Worm (Caenorhabditis elegans) whole organism, L3 larva: ENCODE data around the gene nep-13.

Source experiments
- R02D3.7 ChIP-seq: fragments of 150-350 bp; optimal IDR thresholded peaks from 2 replicates; lab custom pipeline; 2014; ENCODE audit warnings: missing biosample characterization, missing genetic modification characterization
- ZK546.5 ChIP-seq: sonication (generic microtip); optimal IDR thresholded peaks from 2 replicates; lab custom pipeline; 2017; ENCODE audit warnings: missing biosample characterization, missing genetic modification characterization
- aly-2 ChIP-seq: fragments of 150-350 bp; optimal IDR thresholded peaks from 2 replicates; lab custom pipeline; 2014; ENCODE audit warnings: missing biosample characterization, missing genetic modification characterization
- ama-1 ChIP-seq: fragments of 150-350 bp; optimal IDR thresholded peaks from 2 replicates; lab custom pipeline; 2018
- ceh-28 ChIP-seq: fragments of 150-350 bp; optimal IDR thresholded peaks from 2 replicates; lab custom pipeline; 2014; ENCODE audit warnings: missing biosample characterization, missing genetic modification reagents, missing genetic modification characterization
- ceh-82 ChIP-seq: fragments of 150-350 bp; optimal IDR thresholded peaks from 2 replicates; lab custom pipeline; 2014; ENCODE audit warnings: missing biosample characterization, missing genetic modification characterization
- daf-12 ChIP-seq: fragments of 150-350 bp; optimal IDR thresholded peaks from 2 replicates; lab custom pipeline; 2014; ENCODE audit warnings: missing biosample characterization, missing genetic modification reagents, missing genetic modification characterization
- egl-27 ChIP-seq: sonication (generic microtip); optimal IDR thresholded peaks from 4 replicates; lab custom pipeline; 2017; ENCODE audit warnings: missing biosample characterization, missing genetic modification reagents, missing genetic modification characterization
- egl-5 ChIP-seq: fragments of 150-350 bp; optimal IDR thresholded peaks from 2 replicates; lab custom pipeline; 2017; ENCODE audit warnings: missing biosample characterization, missing genetic modification reagents, missing genetic modification characterization, inconsistent platforms
- elt-1 ChIP-seq: fragments of 150-350 bp; optimal IDR thresholded peaks from 2 replicates; lab custom pipeline; 2014; ENCODE audit warnings: missing biosample characterization, missing genetic modification characterization
- elt-3 ChIP-seq, 3 experiments: fragments of 150-350 bp in 1 of 3; sonication (generic microtip) in 2 of 3; optimal IDR thresholded peaks; 2 replicates in 2 of 3; 4 replicates in 1 of 3; lab custom pipeline; 2014 to 2017; ENCODE audit warnings: missing biosample characterization in 3 of 3, missing genetic modification characterization in 3 of 3
- eor-1 ChIP-seq, 2 experiments: fragments of 150-350 bp; optimal IDR thresholded peaks; 2 replicates each; lab custom pipeline; 2014 to 2018; ENCODE audit warnings: missing biosample characterization in 2 of 2, missing genetic modification characterization in 2 of 2
- fkh-10 ChIP-seq: sonication (generic microtip); optimal IDR thresholded peaks from 2 replicates; lab custom pipeline; 2017; ENCODE audit warnings: missing biosample characterization, missing genetic modification reagents, missing genetic modification characterization
- fkh-2 ChIP-seq: fragments of 150-350 bp; optimal IDR thresholded peaks from 2 replicates; lab custom pipeline; 2014; ENCODE audit warnings: missing biosample characterization, missing genetic modification reagents, missing genetic modification characterization
- fos-1 ChIP-seq: fragments of 150-350 bp; optimal IDR thresholded peaks from 2 replicates; lab custom pipeline; 2014; ENCODE audit warnings: missing biosample characterization, missing genetic modification characterization
- jun-1 ChIP-seq: fragments of 150-350 bp; optimal IDR thresholded peaks from 2 replicates; lab custom pipeline; 2014; ENCODE audit warnings: missing biosample characterization, missing genetic modification reagents, missing genetic modification characterization
- lin-15B ChIP-seq: fragments of 150-350 bp; optimal IDR thresholded peaks from 2 replicates; lab custom pipeline; 2014; ENCODE audit warnings: missing biosample characterization, missing genetic modification characterization
- lin-39 ChIP-seq: fragments of 150-350 bp; optimal IDR thresholded peaks from 2 replicates; lab custom pipeline; 2018; ENCODE audit warnings: missing biosample characterization, missing genetic modification reagents, missing genetic modification characterization
- mdl-1 ChIP-seq: fragments of 150-350 bp; optimal IDR thresholded peaks from 2 replicates; lab custom pipeline; 2014; ENCODE audit warnings: missing biosample characterization, missing genetic modification characterization
- mml-1 ChIP-seq: fragments of 150-350 bp; sonication (generic microtip); optimal IDR thresholded peaks from 3 replicates; lab custom pipeline; 2014; ENCODE audit warnings: missing biosample characterization, missing genetic modification characterization
- nhr-12 ChIP-seq: fragments of 150-350 bp; optimal IDR thresholded peaks from 2 replicates; lab custom pipeline; 2014; ENCODE audit warnings: missing biosample characterization, missing genetic modification characterization
- nhr-23 ChIP-seq: fragments of 150-350 bp; optimal IDR thresholded peaks from 2 replicates; lab custom pipeline; 2014; ENCODE audit warnings: missing biosample characterization, missing genetic modification reagents, missing genetic modification characterization
- nhr-237 ChIP-seq: fragments of 150-350 bp; optimal IDR thresholded peaks from 2 replicates; lab custom pipeline; 2014; ENCODE audit warnings: missing biosample characterization, missing genetic modification characterization
- nhr-25 ChIP-seq: sonication (generic microtip); optimal IDR thresholded peaks from 2 replicates; lab custom pipeline; 2017; ENCODE audit warnings: missing biosample characterization, missing genetic modification characterization
- nhr-28 ChIP-seq: fragments of 150-350 bp; optimal IDR thresholded peaks from 2 replicates; lab custom pipeline; 2014; ENCODE audit warnings: missing biosample characterization, missing genetic modification characterization
- nhr-43 ChIP-seq: sonication (generic microtip); optimal IDR thresholded peaks from 2 replicates; lab custom pipeline; 2016; ENCODE audit warnings: mild to moderate bottlenecking, missing genetic modification characterization, missing compliant biosample characterization; ENCODE audit not compliant: poor library complexity, severe bottlenecking
- nhr-67 ChIP-seq: fragments of 150-350 bp; optimal IDR thresholded peaks from 2 replicates; lab custom pipeline; 2014; ENCODE audit warnings: missing biosample characterization, missing genetic modification characterization
- nhr-77 ChIP-seq: fragments of 150-350 bp; optimal IDR thresholded peaks from 2 replicates; lab custom pipeline; 2014; ENCODE audit warnings: missing biosample characterization, missing genetic modification characterization
- pha-4 ChIP-seq: fragments of 150-350 bp; optimal IDR thresholded peaks from 2 replicates; lab custom pipeline; 2014; ENCODE audit warnings: missing biosample characterization, missing genetic modification reagents, missing genetic modification characterization
- pqm-1 ChIP-seq: fragments of 150-350 bp; optimal IDR thresholded peaks from 2 replicates; lab custom pipeline; 2017; ENCODE audit warnings: missing biosample characterization, missing genetic modification characterization, inconsistent platforms
- sea-2 ChIP-seq: fragments of 150-350 bp; sonication (generic microtip); optimal IDR thresholded peaks from 4 replicates; lab custom pipeline; 2014; ENCODE audit warnings: missing biosample characterization, missing genetic modification reagents, missing genetic modification characterization
- skn-1 ChIP-seq: fragments of 150-350 bp; optimal IDR thresholded peaks from 2 replicates; lab custom pipeline; 2014; ENCODE audit warnings: missing biosample characterization, missing genetic modification characterization
- snpc-4 ChIP-seq: fragments of 150-350 bp; optimal IDR thresholded peaks from 2 replicates; lab custom pipeline; 2014; ENCODE audit warnings: missing biosample characterization, missing genetic modification characterization
- tbx-2 ChIP-seq: sonication (generic microtip); optimal IDR thresholded peaks from 2 replicates; lab custom pipeline; 2016; ENCODE audit warnings: mild to moderate bottlenecking, missing genetic modification characterization, missing compliant biosample characterization
- unc-39 ChIP-seq: sonication (generic microtip); optimal IDR thresholded peaks from 4 replicates; lab custom pipeline; 2017; ENCODE audit warnings: missing biosample characterization, missing genetic modification characterization
- unc-62 ChIP-seq: fragments of 150-350 bp; sonication (generic microtip); optimal IDR thresholded peaks from 4 replicates; lab custom pipeline; 2014; ENCODE audit warnings: missing biosample characterization, missing genetic modification reagents, missing genetic modification characterization
- zag-1 ChIP-seq: fragments of 150-350 bp; optimal IDR thresholded peaks from 2 replicates; lab custom pipeline; 2014; ENCODE audit warnings: missing biosample characterization, missing genetic modification characterization
- ztf-4 ChIP-seq: fragments of 150-350 bp; optimal IDR thresholded peaks from 2 replicates; lab custom pipeline; 2014; ENCODE audit warnings: missing biosample characterization, missing genetic modification characterization

nep-13 gene

DNA sequence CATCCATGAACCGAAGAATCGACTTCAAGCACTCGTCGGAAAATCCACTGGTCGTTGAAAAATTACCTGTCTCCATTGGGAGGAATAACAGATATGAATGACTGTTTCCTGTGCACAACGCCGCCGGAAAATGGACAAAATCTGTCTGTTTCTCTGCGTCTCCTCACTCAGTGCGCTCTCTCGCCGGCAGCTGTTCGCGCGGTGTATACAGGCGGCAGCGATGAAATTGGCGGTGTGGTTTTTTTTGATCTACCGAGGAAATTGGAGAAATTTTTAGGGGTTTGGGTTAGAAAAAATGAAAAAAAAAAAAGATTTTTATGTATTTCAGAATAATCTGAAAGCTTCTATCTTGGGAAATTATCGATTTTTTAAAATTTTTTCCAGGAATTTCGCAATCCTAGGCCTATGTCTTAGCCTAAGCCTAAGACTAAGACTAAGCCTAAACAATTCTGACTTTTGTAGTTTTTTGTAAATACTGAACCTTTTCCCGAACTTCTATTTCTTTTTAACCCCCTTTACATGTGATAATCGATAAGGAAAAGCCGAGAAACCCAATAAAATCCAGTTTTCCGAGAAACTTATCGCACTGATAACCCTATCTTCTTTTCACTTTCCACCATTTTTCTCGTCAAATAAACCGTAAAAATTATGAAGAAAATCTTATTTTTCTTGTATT lies 34.3 kb upstream of the nep-13 start, which contains the start of the genes fbxc-50 and C17F4.2:
fbxc-50 (minus strand) TSS at position 81 of the 676 bp plus-strand sequence.
C17F4.2 (plus strand) TSS at position 626 of the 676 bp plus-strand sequence.
- TF ChIP-seq ceh-28 (tag; lab: Kevin White, UChicago) (no peak), ZK546.5 (tag; lab: Kevin White, UChicago) (no peak), egl-27 (no peak), lin-39 (tag; lab: Kevin White, UChicago) (no peak), daf-12 (tag; lab: Kevin White, UChicago) (no peak), nhr-77 (no peak), nhr-237 (tag; lab: Kevin White, UChicago) (no peak), mdl-1 (tag; lab: Kevin White, UChicago) (no peak), fkh-2 (tag; lab: Kevin White, UChicago) (no peak), nhr-43 (no peak), unc-39 (tag; lab: Kevin White, UChicago) (no peak), lin-15B (tag; lab: Kevin White, UChicago) (no peak), pha-4 (tag; lab: Kevin White, UChicago) (no peak), nhr-25 (no peak)

DNA sequence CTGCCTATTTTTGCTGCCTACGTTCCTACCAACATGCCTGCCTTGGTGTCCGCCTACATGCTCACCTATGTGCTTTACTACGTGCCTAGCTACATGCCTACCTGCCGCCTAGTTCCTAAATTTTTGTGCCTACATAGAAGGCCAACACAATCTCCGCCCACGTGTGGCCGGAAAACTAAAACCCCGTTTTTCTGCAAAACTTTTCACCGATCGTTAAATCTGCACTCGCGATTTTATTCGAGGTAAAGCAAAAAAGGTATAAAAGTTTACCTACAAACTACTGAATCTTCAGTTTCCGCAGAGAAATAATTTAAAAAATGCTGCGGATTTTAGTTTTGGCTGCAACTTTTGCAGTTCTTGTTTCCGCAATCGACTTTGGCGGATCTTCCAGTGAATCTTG lies 33.0 kb upstream of the nep-13 start, which contains the start of gene clec-124:
clec-124 (plus strand) TSS at position 301 of the 400 bp plus-strand sequence.
- TF ChIP-seq sea-2 (GFP tag; lab: Kevin White, UChicago), result no peak
- TF ChIP-seq ama-1, result no peak
- no peak for TF ChIP-seq nhr-43
- TF ChIP-seq mml-1, result no peak
- no peak for TF ChIP-seq skn-1 (tag; lab: Kevin White, UChicago)
- TF ChIP-seq R02D3.7, result no peak
- no peak for TF ChIP-seq fos-1 (tag; lab: Kevin White, UChicago)
- no peak for TF ChIP-seq snpc-4
- no peak for TF ChIP-seq elt-1 (tag; lab: Kevin White, UChicago)
- TF ChIP-seq elt-3 (tag; optimal IDR thresholded peaks at IDR 0.05; lab: Kevin White, UChicago), result no peak
- no peak for TF ChIP-seq pqm-1
- no peak for TF ChIP-seq mdl-1 (tag; lab: Kevin White, UChicago)
- no peak for TF ChIP-seq zag-1 (tag; lab: Kevin White, UChicago)
- TF ChIP-seq nhr-67 (tag; lab: Kevin White, UChicago), result no peak
- no peak for TF ChIP-seq fkh-10 (GFP tag; lab: Kevin White, UChicago)
- no peak for TF ChIP-seq ZK546.5 (tag; lab: Kevin White, UChicago)
- no peak for TF ChIP-seq nhr-12 (tag; lab: Kevin White, UChicago)
- no peak for TF ChIP-seq nhr-77

DNA sequence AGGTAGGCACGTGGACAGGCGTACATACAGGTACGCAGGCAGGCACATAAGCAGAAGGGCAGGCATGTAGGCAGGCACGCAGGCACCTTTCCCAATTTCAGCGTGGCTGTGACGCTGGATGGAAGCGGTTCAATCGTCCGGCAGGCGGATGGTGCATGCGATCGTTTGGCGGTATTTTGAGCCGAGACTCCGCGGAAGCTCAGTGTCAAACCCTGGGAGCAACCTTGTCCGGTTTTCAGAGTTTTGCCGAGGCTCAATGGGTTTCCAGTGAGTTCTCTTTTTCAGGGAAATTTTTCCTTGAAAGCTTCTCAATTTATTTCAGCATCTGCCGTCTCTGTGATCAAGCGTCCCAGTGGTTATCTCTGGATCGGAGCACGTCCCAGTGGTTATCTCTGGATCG lies 32.3 kb upstream of the nep-13 start:
- TF ChIP-seq jun-1 (tag; lab: Kevin White, UChicago) (no peak), tbx-2 (tag; lab: Kevin White, UChicago) (no peak), nhr-23 (no peak), ZK546.5 (tag; lab: Kevin White, UChicago) (no peak), ama-1 (no peak), nhr-77 (no peak), nhr-25 (no peak), pha-4 (tag; lab: Kevin White, UChicago) (no peak), R02D3.7 (no peak)

DNA sequence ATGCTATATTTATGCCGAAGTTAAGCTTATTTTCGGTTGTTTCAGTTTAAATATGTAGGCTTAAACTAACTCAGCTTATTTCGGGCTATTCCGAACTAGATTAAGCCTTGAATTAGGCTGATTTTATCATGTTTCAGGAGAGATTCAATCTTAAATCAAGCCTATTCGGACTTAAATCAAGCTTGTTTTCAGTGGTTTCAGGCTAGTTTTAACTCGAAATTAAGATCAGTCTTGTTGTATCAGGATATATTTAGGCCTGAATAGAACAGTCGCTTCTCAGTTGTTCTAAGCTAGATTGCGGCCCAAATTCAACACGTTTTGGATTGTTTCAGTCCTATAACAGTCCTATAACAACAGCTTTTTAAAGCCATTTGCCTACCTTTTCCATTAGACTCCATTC lies 30.7 kb upstream of the nep-13 start:
- no peak for TF ChIP-seq nhr-77

DNA sequence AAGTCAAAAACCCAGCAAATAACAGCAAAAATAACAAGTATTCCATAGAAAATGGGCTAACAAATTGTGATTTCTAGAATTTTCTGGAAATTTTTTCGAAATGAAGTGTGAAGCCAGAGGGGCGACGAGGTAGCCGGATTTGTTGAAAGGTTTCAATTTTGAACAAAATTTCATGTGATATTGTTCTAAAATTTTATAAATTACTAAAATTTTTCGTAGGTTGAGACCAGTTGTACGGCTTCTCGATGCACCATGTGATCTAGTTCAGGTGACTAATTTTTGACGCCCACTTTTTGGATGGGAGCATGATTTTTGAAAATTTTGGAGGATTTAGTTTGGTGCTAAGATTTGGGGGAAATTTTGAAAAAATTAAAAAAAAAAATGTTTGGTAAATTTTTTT lies 23.2 kb upstream of the nep-13 start, which contains the start of gene gcy-19:
gcy-19 (minus strand) TSS at position 101 of the 400 bp plus-strand sequence.
- TF ChIP-seq unc-62 (GFP tag; lab: Kevin White, UChicago) (no peak), mdl-1 (tag; lab: Kevin White, UChicago) (no peak)

DNA sequence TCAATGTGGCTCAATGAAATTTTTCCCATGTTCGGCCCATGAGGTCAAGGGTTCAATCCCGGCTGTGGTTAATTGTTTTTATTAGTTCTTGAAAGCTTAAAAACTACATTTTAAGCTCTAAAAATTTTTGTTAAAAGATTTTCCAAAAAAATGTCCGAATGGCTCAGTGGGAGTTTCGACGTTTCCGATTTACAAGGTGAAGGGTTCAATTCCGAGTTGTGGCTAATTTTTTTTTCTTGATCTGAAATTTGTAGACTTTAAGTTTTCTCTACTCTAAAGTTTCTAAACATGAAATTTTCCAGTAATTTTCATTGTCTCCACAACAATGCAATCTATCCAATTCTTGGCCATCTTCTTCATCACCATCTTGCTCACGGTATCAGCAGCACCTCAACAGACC lies 19.9 kb upstream of the nep-13 start, which contains the start of gene F02E11.2:
F02E11.2 (plus strand) TSS at position 301 of the 400 bp plus-strand sequence.
- TF ChIP-seq nhr-12 (tag; lab: Kevin White, UChicago) (no peak), pha-4 (tag; lab: Kevin White, UChicago) (no peak), eor-1 (tag; optimal IDR thresholded peaks at IDR 0.05; lab: Kevin White, UChicago) (no peak), nhr-28 (no peak), jun-1 (tag; lab: Kevin White, UChicago) (no peak), daf-12 (tag; lab: Kevin White, UChicago) (no peak), egl-5 (tag; lab: Kevin White, UChicago) (no peak), ceh-82 (tag; lab: Kevin White, UChicago) (no peak), pqm-1 (no peak), zag-1 (tag; lab: Kevin White, UChicago) (no peak), ceh-28 (tag; lab: Kevin White, UChicago) (no peak), ztf-4 (tag; lab: Kevin White, UChicago) (no peak), nhr-43 (no peak), sea-2 (GFP tag; lab: Kevin White, UChicago) (no peak), elt-1 (tag; lab: Kevin White, UChicago) (no peak), aly-2 (no peak), fkh-2 (tag; lab: Kevin White, UChicago) (no peak), snpc-4 (no peak)
- TF ChIP-seq, all 47 proteins: peak for 0
